Fruit fly (Drosophila melanogaster) whole organism, larva: ENCODE measurements around the gene CG43318.
A peak's percentile ranks its signal among the peaks of the same experiment; 100 is the strongest.

ENCODE experiments used
- noc ChIP-seq: fragments of 200-800 bp; sonication (Bioruptor generic); optimal IDR thresholded peaks from 3 replicates; lab custom pipeline; 2019; ENCODE audit warnings: missing biosample characterization, mild to moderate bottlenecking, missing genetic modification characterization, moderate library complexity

The CG43318 gene

dm6 chr3R:15833332-15833731 lies at the start of gene CG43318:
CG43318 (minus strand) TSS chr3R:15833432.
- TF ChIP-seq noc (tag; lab: Kevin White, UChicago), result no peak

dm6 chr3R:15875611-15876010 lies 42.4 kb upstream of the CG43318 start, which contains the start of gene CG31183:
CG31183 (minus strand) TSS chr3R:15875939.
- no peak for TF ChIP-seq noc (tag; lab: Kevin White, UChicago)

- no peak for TF ChIP-seq noc (tag; lab: Kevin White, UChicago)
Observed at dm6 chr3R:15872829-15873440, 39.7 kb upstream of the CG43318 start.

- TF ChIP-seq noc (tag; lab: Kevin White, UChicago), result no peak
Observed at dm6 chr3R:15859896-15860295, 26.7 kb upstream of the CG43318 start, which contains the start of gene CG9632. CG9632 (plus strand) TSS chr3R:15860196.

- peak; percentile 49 for TF ChIP-seq noc (tag; lab: Kevin White, UChicago)
Observed at dm6 chr3R:15857189-15857767, 24.0 kb upstream of the CG43318 start, which contains the start of gene Hmt-1. Hmt-1 (minus strand) TSS chr3R:15857470.

dm6 chr3R:15853347-15853746 lies 20.1 kb upstream of the CG43318 start, which contains the start of gene cv-d:
cv-d (minus strand) TSS chr3R:15853581.
- peak; percentile 13 for TF ChIP-seq noc (tag; lab: Kevin White, UChicago)

- no peak for TF ChIP-seq noc (tag; lab: Kevin White, UChicago)
Observed at dm6 chr3R:15851912-15852311, 18.7 kb upstream of the CG43318 start.

dm6 chr3R:15846234-15846633 lies 13.0 kb upstream of the CG43318 start, which contains the start of gene CG4546:
CG4546 (plus strand) TSS chr3R:15846534.
- TF ChIP-seq noc (tag; lab: Kevin White, UChicago), result no peak

dm6 chr3R:15839294-15839693 lies 6.1 kb upstream of the CG43318 start, which contains the start of gene Pbp45:
Pbp45 (minus strand) TSS chr3R:15839515.
- no peak for TF ChIP-seq noc (tag; lab: Kevin White, UChicago)

- no peak for TF ChIP-seq noc (tag; lab: Kevin White, UChicago)
Observed at dm6 chr3R:15836864-15837824, 3.9 kb upstream of the CG43318 start, which contains the start of the genes ND-23 and spn-E. ND-23 (minus strand) TSS chr3R:15837117. spn-E (plus strand) TSS chr3R:15837419.

dm6 chr3R:15834375-15835031 lies 1.3 kb upstream of the CG43318 start, which contains the start of the genes CG43317 and Arpc3A:
CG43317 (minus strand) TSS chr3R:15834425.
Arpc3A (plus strand) TSS chr3R:15834648.
- TF ChIP-seq noc (tag; lab: Kevin White, UChicago), result no peak

dm6 chr3R:15832525-15832924 lies 707 bp downstream of the CG43318 start, which contains the start of gene rec:
rec (minus strand) TSS chr3R:15832632.
- TF ChIP-seq noc (tag; lab: Kevin White, UChicago), result no peak

- TF ChIP-seq noc (tag; lab: Kevin White, UChicago), result no peak
Observed at dm6 chr3R:15827559-15827958, 5.7 kb downstream of the CG43318 start.

- TF ChIP-seq noc (tag; lab: Kevin White, UChicago), result no peak
Observed at dm6 chr3R:15825521-15825920, 7.7 kb downstream of the CG43318 start, which contains the start of gene CG4576. CG4576 (plus strand) TSS chr3R:15825747.

- no peak for TF ChIP-seq noc (tag; lab: Kevin White, UChicago)
Observed at dm6 chr3R:15816276-15816675, 17.0 kb downstream of the CG43318 start.
